Worm (Caenorhabditis elegans): ENCODE data around the gene lipl-1.

The lipl-1 gene

DNA sequence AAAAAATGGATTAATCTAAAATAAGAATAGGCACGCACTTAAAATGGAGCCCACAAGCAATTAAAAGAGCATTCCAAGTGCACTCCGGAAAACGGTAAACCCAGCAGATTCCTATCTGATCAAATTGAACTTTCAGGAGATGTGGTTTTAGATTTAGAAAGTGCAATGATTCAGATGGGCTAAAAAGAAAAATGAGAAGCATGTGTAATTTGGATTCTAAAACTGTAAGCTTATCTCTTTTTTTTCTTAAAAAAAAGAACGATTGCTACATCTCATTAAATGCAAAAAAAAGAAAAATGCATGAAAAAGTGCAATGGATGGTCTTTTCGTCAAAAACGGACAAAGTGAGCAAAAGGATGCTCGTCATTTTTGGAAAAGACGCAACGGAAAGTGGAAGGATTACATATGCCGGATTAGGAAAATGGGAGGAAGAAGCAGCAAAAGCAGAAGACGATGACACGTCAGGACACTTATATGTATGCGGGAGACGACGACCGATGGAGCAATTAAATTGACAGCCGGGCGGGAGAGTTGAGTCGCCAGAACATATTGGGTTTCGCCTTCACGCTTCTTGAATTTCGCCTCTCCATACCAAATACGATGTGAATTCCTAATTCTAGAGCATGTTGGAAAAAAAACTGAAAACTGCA, 21.1 kb upstream of the lipl-1 start:
- TF ChIP-seq nhr-6 (tag; optimal IDR thresholded peaks at IDR 0.05) (no peak), unc-62 (GFP tag; optimal IDR thresholded peaks at IDR 0.05 in 1 of 2) (peak in 1 of 2 experiments; percentile 76), unc-62 (tag; optimal IDR thresholded peaks at IDR 0.05) (no peak), ctbp-1 (GFP tag; IDR thresholded peaks at IDR 0.05) (no peak), lsy-2 (tag; optimal IDR thresholded peaks at IDR 0.05) (peak in 1 of 2 experiments; percentile 17), T20F7.1 (GFP tag; optimal IDR thresholded peaks at IDR 0.05) (no peak), duxl-1 (tag; optimal IDR thresholded peaks at IDR 0.05; ENCODE audit: poor library complexity) (no peak), gei-8 (GFP tag; optimal IDR thresholded peaks at IDR 0.05) (no peak), F49E8.2 (tag; optimal IDR thresholded peaks at IDR 0.05; ENCODE audit: borderline replicate concordance) (no peak), daf-12 (tag; optimal IDR thresholded peaks at IDR 0.05) (no peak), aha-1 (tag) (peak; percentile 43), ztf-7 (tag; optimal IDR thresholded peaks at IDR 0.05) (no peak), set-16 (GFP tag; IDR thresholded peaks at IDR 0.05) (no peak), hlh-11 (tag; optimal IDR thresholded peaks at IDR 0.05) (no peak), mdt-29 (GFP tag; IDR thresholded peaks at IDR 0.05) (no peak), skn-1 (tag; optimal IDR thresholded peaks at IDR 0.05) (no peak), mxl-3 (GFP tag; optimal IDR thresholded peaks at IDR 0.05) (no peak), nhr-48 (tag; optimal IDR thresholded peaks at IDR 0.05) (no peak), egl-43 (GFP tag; IDR thresholded peaks at IDR 0.05) (no peak), ceh-20 (GFP tag; IDR thresholded peaks at IDR 0.05) (0 out of 2 replicates have a peak, but pooled peaks have one; percentile 29), hlh-30 (tag; optimal IDR thresholded peaks at IDR 0.05; ENCODE audit: insufficient read depth) (no peak), dmd-9 (GFP tag; IDR thresholded peaks at IDR 0.05) (no peak), dmd-8 (GFP tag; IDR thresholded peaks at IDR 0.05) (no peak), zfp-2 (tag; optimal IDR thresholded peaks at IDR 0.05) (no peak), Y5F2A.4 (GFP tag; optimal IDR thresholded peaks at IDR 0.05) (no peak), nhr-42 (GFP tag; IDR thresholded peaks at IDR 0.05) (no peak), madf-9 (GFP tag; conservative IDR thresholded peaks at IDR 0.05) (no peak), unc-130 (GFP tag; optimal IDR thresholded peaks at IDR 0.05) (no peak), ZK546.5 (tag; optimal IDR thresholded peaks at IDR 0.05) (no peak), mdl-1 (tag; optimal IDR thresholded peaks at IDR 0.05) (no peak), lim-7 (GFP tag; IDR thresholded peaks at IDR 0.05) (no peak), jun-1 (tag; optimal IDR thresholded peaks at IDR 0.05) (no peak)

- TF ChIP-seq daf-8 (GFP tag; IDR thresholded peaks at IDR 0.05): no peak
- no peak for TF ChIP-seq sdz-12 (GFP tag; optimal IDR thresholded peaks at IDR 0.05)
- peak; percentile 49 for TF ChIP-seq aha-1 (tag)
- peak; percentile 46 for TF ChIP-seq ces-1 (GFP tag; optimal IDR thresholded peaks at IDR 0.05)
Observed at ce11 chrV:12901301-12901700, 18.5 kb upstream of the lipl-1 start.

- no peak for TF ChIP-seq daf-12 (tag; optimal IDR thresholded peaks at IDR 0.05)
- no peak for TF ChIP-seq ceh-20 (GFP tag; IDR thresholded peaks at IDR 0.05)
- no peak for TF ChIP-seq aly-2 (tag; optimal IDR thresholded peaks at IDR 0.05)
- TF ChIP-seq attf-4 (tag; optimal IDR thresholded peaks at IDR 0.05): no peak
- no peak for TF ChIP-seq spr-1 (tag; optimal IDR thresholded peaks at IDR 0.05)
- no peak for TF ChIP-seq Y5F2A.4 (GFP tag; optimal IDR thresholded peaks at IDR 0.05)
- TF ChIP-seq hmg-1.1 (GFP tag; IDR thresholded peaks at IDR 0.05): no peak
- no peak for TF ChIP-seq zfp-2 (tag; optimal IDR thresholded peaks at IDR 0.05)
- TF ChIP-seq ces-1 (GFP tag; optimal IDR thresholded peaks at IDR 0.05): no peak
Observed at ce11 chrV:12904054-12904453, 15.7 kb upstream of the lipl-1 start, which contains the start of gene ttr-27. TSS of gene ttr-27 (minus strand) at chrV:12904098.
